Comparison of ENCODE assay signal across 2 fruit fly cellular contexts in genomic region chr3R:6233104-6233503, dm6.
A peak's percentile ranks its signal among the peaks of the same experiment; 100 is the strongest.
TF ChIP-seq lines count a peak whose summit lies in the region.

No protein-coding gene starts in this region.

TF ChIP-seq in whole organism, embryonic, 481 proteins besides CTCF, POLR2A, EP300 and RAD21 (continued from another document):
- TF ChIP-seq tap (tag; optimal IDR thresholded peaks at IDR 0.05; lab: Kevin White, UChicago) (peak; percentile 32), CG5245 (GFP tag; optimal IDR thresholded peaks at IDR 0.05; lab: Kevin White, UChicago) (no peak), chif (GFP tag; optimal IDR thresholded peaks at IDR 0.05; lab: Kevin White, UChicago) (no peak), CG12299 (tag; optimal IDR thresholded peaks at IDR 0.05; lab: Kevin White, UChicago) (no peak), CG10979 (tag; optimal IDR thresholded peaks at IDR 0.05; lab: Kevin White, UChicago) (peak; percentile 21), nmo (GFP tag; optimal IDR thresholded peaks at IDR 0.05; lab: Kevin White, UChicago) (peak; percentile 15), CG1603 (tag; optimal IDR thresholded peaks at IDR 0.05; lab: Kevin White, UChicago) (peak; percentile 32), Xbp1 (GFP tag; optimal IDR thresholded peaks at IDR 0.05; lab: Kevin White, UChicago) (no peak), CG9817 (tag; optimal IDR thresholded peaks at IDR 0.05; lab: Kevin White, UChicago) (no peak), Lhr (GFP tag; optimal IDR thresholded peaks at IDR 0.05; lab: Kevin White, UChicago) (no peak), Med (GFP tag; lab: Kevin White, UChicago) (peak; percentile 43), vvl (GFP tag; IDR thresholded peaks at IDR 0.05; lab: Robert Waterston, UW) (no peak), Oli (tag; optimal IDR thresholded peaks at IDR 0.05; lab: Kevin White, UChicago) (peak; percentile 18), CG2678 (tag; optimal IDR thresholded peaks at IDR 0.05; lab: Kevin White, UChicago) (peak; percentile 30), Hr51 (GFP tag; optimal IDR thresholded peaks at IDR 0.05; lab: Kevin White, UChicago) (peak in 1 of 2 experiments; percentile 37), Dip2 (GFP tag; IDR thresholded peaks at IDR 0.05; lab: Robert Waterston, UW) (no peak), sens (GFP tag; lab: Kevin White, UChicago) (peak; percentile 80), trem (tag; optimal IDR thresholded peaks at IDR 0.05; lab: Kevin White, UChicago) (no peak), Adf1 (GFP tag; IDR thresholded peaks at IDR 0.05; lab: Robert Waterston, UW) (no peak), Kr (GFP tag; optimal IDR thresholded peaks at IDR 0.05; lab: Kevin White, UChicago) (no peak), CG7839 (tag; optimal IDR thresholded peaks at IDR 0.05; lab: Kevin White, UChicago) (peak; percentile 5), phol (tag; optimal IDR thresholded peaks at IDR 0.05; lab: Kevin White, UChicago) (peak; percentile 44), bsh (GFP tag; optimal IDR thresholded peaks at IDR 0.05; lab: Kevin White, UChicago) (no peak)

TF ChIP-seq in whole organism, prepupa, 60 proteins besides CTCF, POLR2A, EP300 and RAD21 (continued from another document):
- TF ChIP-seq Hr39 (GFP tag; optimal IDR thresholded peaks at IDR 0.05; lab: Kevin White, UChicago) (peak; percentile 21), Hr38 (GFP tag; optimal IDR thresholded peaks at IDR 0.05; lab: Kevin White, UChicago) (no peak), CG6163 (GFP tag; IDR thresholded peaks at IDR 0.05; lab: Robert Waterston, UW) (no peak), Hr4 (GFP tag; optimal IDR thresholded peaks at IDR 0.05; lab: Kevin White, UChicago) (peak; percentile 75), lz (GFP tag; optimal IDR thresholded peaks at IDR 0.05; lab: Kevin White, UChicago) (no peak), Ets96B (tag; optimal IDR thresholded peaks at IDR 0.05; lab: Kevin White, UChicago) (no peak), CG8119 (GFP tag; IDR thresholded peaks at IDR 0.05; lab: Robert Waterston, UW) (peak; percentile 57; the same call in 1 of the 3 replicates), eg (GFP tag; IDR thresholded peaks at IDR 0.05; lab: Robert Waterston, UW) (no peak), fd59A (GFP tag; optimal IDR thresholded peaks at IDR 0.05; lab: Kevin White, UChicago) (no peak), CG8632 (GFP tag; optimal IDR thresholded peaks at IDR 0.05; lab: Kevin White, UChicago) (peak; percentile 3), spab (GFP tag; optimal IDR thresholded peaks at IDR 0.05; lab: Kevin White, UChicago) (no peak), CG8319 (GFP tag; optimal IDR thresholded peaks at IDR 0.05; lab: Kevin White, UChicago) (no peak), esn (GFP tag; optimal IDR thresholded peaks at IDR 0.05; lab: Kevin White, UChicago) (peak; percentile 26), Eip75B (GFP tag; optimal IDR thresholded peaks at IDR 0.05; lab: Kevin White, UChicago) (peak; percentile 21), Smox (GFP tag; optimal IDR thresholded peaks at IDR 0.05; lab: Kevin White, UChicago) (no peak), Sox15 (GFP tag; optimal IDR thresholded peaks at IDR 0.05; lab: Kevin White, UChicago) (peak; percentile 29), CG10669 (GFP tag; optimal IDR thresholded peaks at IDR 0.05; lab: Kevin White, UChicago) (no peak), pdm3 (GFP tag; optimal IDR thresholded peaks at IDR 0.05; lab: Kevin White, UChicago) (peak; percentile 48), svp (GFP tag; lab: Kevin White, UChicago) (peak; percentile 65), CG1621 (tag; optimal IDR thresholded peaks at IDR 0.05; lab: Kevin White, UChicago) (no peak), CG10631 (GFP tag; optimal IDR thresholded peaks at IDR 0.05; lab: Kevin White, UChicago) (no peak), CG6276 (GFP tag; optimal IDR thresholded peaks at IDR 0.05; lab: Kevin White, UChicago) (no peak), Lpt (GFP tag; optimal IDR thresholded peaks at IDR 0.05; lab: Kevin White, UChicago) (no peak), CG11762 (GFP tag; optimal IDR thresholded peaks at IDR 0.05; lab: Kevin White, UChicago; ENCODE audit: insufficient read depth) (peak; percentile 7), cyc (GFP tag; optimal IDR thresholded peaks at IDR 0.05; lab: Kevin White, UChicago) (no peak), Sox102F (GFP tag; optimal IDR thresholded peaks at IDR 0.05; lab: Kevin White, UChicago) (peak; percentile 17), CG3919 (GFP tag; optimal IDR thresholded peaks at IDR 0.05; lab: Kevin White, UChicago) (peak; percentile 30), CG7368 (GFP tag; optimal IDR thresholded peaks at IDR 0.05; lab: Kevin White, UChicago) (no peak)
TF ChIP-seq in whole organism, prepupa: peak in this region for 24.
